Worm (Caenorhabditis elegans) whole organism, L3 larva: ENCODE results near the gene spin-1.
"Not testable (repeated sequence)": the region's sequence is repeated elsewhere in the genome, so short reads cannot be mapped to it uniquely, and the experiment has no call there.

Experiments used
- ama-1 ChIP-seq: fragments of 150-350 bp; optimal IDR thresholded peaks from 2 replicates; lab custom pipeline; 2018
- ceh-82 ChIP-seq: fragments of 150-350 bp; optimal IDR thresholded peaks from 2 replicates; lab custom pipeline; 2014; ENCODE audit warnings: missing biosample characterization, missing genetic modification characterization
- egl-27 ChIP-seq: sonication (generic microtip); optimal IDR thresholded peaks from 4 replicates; lab custom pipeline; 2017; ENCODE audit warnings: missing biosample characterization, missing genetic modification reagents, missing genetic modification characterization
- elt-1 ChIP-seq: fragments of 150-350 bp; optimal IDR thresholded peaks from 2 replicates; lab custom pipeline; 2014; ENCODE audit warnings: missing biosample characterization, missing genetic modification characterization
- eor-1 ChIP-seq, 2 experiments: fragments of 150-350 bp; optimal IDR thresholded peaks; 2 replicates each; lab custom pipeline; 2014 to 2018; ENCODE audit warnings: missing biosample characterization in 2 of 2, missing genetic modification characterization in 2 of 2
- lin-15B ChIP-seq: fragments of 150-350 bp; optimal IDR thresholded peaks from 2 replicates; lab custom pipeline; 2014; ENCODE audit warnings: missing biosample characterization, missing genetic modification characterization
- nhr-11 ChIP-seq: fragments of 150-350 bp; optimal IDR thresholded peaks from 2 replicates; lab custom pipeline; 2014; ENCODE audit warnings: missing biosample characterization, missing genetic modification characterization
- nhr-28 ChIP-seq: fragments of 150-350 bp; optimal IDR thresholded peaks from 2 replicates; lab custom pipeline; 2014; ENCODE audit warnings: missing biosample characterization, missing genetic modification characterization
- snpc-4 ChIP-seq: fragments of 150-350 bp; optimal IDR thresholded peaks from 2 replicates; lab custom pipeline; 2014; ENCODE audit warnings: missing biosample characterization, missing genetic modification characterization
- unc-62 ChIP-seq: fragments of 150-350 bp; sonication (generic microtip); optimal IDR thresholded peaks from 4 replicates; lab custom pipeline; 2014; ENCODE audit warnings: missing biosample characterization, missing genetic modification reagents, missing genetic modification characterization

- TF ChIP-seq elt-1; nhr-28 (tag; lab: Kevin White, UChicago); lin-15B (tag; lab: Kevin White, UChicago); ceh-82 (tag; lab: Kevin White, UChicago); nhr-11; unc-62; snpc-4 (tag; lab: Kevin White, UChicago); ama-1 (lab: Kevin White, UChicago); egl-27 (tag; lab: Kevin White, UChicago); eor-1 (tag; optimal IDR thresholded peaks at IDR 0.05; lab: Kevin White, UChicago): not testable (repeated sequence)
Measured at ce11 chrV:12130688-12131087, 15.9 kb downstream of the spin-1 start, which contains the start of gene C27A7.6.
